Worm (Caenorhabditis elegans): ENCODE results near the gene Y110A2AR.1.
A peak's percentile ranks its signal among the peaks of the same experiment; 100 is the strongest.

Y110A2AR.1 gene

DNA sequence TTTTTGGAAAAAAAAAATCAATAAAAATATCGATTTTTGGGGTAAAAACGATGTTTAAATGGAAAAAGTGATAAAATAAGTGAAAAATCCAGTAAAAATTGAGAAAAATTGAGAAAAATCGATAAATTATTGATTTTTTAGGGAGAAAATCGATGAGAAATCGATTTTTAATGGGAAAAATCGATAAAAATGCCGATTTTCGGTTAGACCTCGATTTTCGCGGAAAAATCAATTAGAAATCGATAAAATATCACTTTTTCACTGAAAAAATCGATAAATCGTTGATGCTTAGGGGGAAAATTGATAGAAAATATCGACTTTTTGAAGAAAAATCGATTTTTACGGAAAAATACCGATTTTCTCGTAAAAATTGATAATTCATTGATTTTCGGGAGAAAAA lies 18.4 kb upstream of the Y110A2AR.1 start:
- TF ChIP-seq duxl-1 (tag; optimal IDR thresholded peaks at IDR 0.05; ENCODE audit: poor library complexity) (no peak), ceh-62 (tag; optimal IDR thresholded peaks at IDR 0.05) (no peak), ceh-28 (tag; optimal IDR thresholded peaks at IDR 0.05) (peak; percentile 92), aly-2 (tag; optimal IDR thresholded peaks at IDR 0.05) (no peak)

DNA sequence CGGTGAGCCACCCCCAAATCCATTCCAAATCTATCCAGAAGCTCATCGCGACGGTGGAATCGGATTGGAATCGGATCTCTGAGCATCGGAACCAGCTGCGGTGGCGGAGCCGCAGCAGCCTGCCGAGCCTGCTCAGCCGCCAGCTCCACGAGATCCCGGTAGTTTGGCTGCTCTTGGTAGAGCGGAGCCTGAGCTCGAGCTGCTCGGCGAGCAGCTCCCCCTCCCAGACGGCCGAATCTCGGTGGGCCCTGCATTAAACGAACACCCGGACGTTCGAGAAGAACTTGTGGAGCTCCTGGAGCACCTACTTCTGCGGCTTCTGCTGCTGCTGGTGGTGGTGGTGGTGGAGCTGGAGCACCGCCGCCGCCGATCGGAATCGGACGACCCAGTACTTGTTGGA lies 15.8 kb upstream of the Y110A2AR.1 start:
- peak; percentile 96 for TF ChIP-seq set-16 (GFP tag; IDR thresholded peaks at IDR 0.05)
- TF ChIP-seq egl-27 (tag; optimal IDR thresholded peaks at IDR 0.05): no peak
- TF ChIP-seq pha-4 (GFP tag; IDR thresholded peaks at IDR 0.05): peak; percentile 64; the same call in 1 of the 2 replicates
- TF ChIP-seq pha-4 (tag; optimal IDR thresholded peaks at IDR 0.05): no peak
- TF ChIP-seq nhr-102 (tag; optimal IDR thresholded peaks at IDR 0.05): no peak
- TF ChIP-seq aha-1 (tag): peak; percentile 63
- no peak for TF ChIP-seq ctbp-1 (GFP tag; IDR thresholded peaks at IDR 0.05)
- no peak for TF ChIP-seq Y48G9A.11 (GFP tag; IDR thresholded peaks at IDR 0.05)
- no peak for TF ChIP-seq mdl-1 (tag; optimal IDR thresholded peaks at IDR 0.05)

DNA sequence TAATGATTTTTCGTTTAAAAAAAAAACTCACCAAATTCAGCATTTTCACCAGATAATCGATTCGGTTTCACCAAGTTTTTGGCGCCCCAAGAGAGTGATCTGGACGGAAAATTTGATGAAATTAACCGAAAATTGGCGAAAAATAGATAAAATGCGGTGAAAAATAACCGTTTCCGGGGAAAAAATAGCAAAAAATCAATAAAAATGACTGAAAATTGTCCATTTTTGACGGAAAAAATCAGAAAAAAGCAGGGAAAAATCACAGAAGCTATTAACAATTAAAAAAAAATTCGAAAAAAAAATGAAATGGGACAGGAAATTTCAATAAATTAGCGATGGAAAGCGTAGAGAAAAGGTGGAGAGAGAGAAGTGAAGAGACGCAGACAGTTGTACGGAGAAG lies 6.0 kb upstream of the Y110A2AR.1 start, which contains the start of gene ubc-15:
TSS of gene ubc-15 (minus strand) at position 101 of the 400 bp plus-strand sequence.
- TF ChIP-seq ces-1 (GFP tag; optimal IDR thresholded peaks at IDR 0.05) (no peak), mxl-3 (GFP tag; optimal IDR thresholded peaks at IDR 0.05) (no peak), pqm-1 (tag; optimal IDR thresholded peaks at IDR 0.05) (no peak), ama-1 (optimal IDR thresholded peaks at IDR 0.05) (no peak), lim-7 (GFP tag; IDR thresholded peaks at IDR 0.05) (no peak), spr-3 (GFP tag; optimal IDR thresholded peaks at IDR 0.05) (no peak), Y75B8A.6 (GFP tag; IDR thresholded peaks at IDR 0.05) (no peak), attf-4 (tag; optimal IDR thresholded peaks at IDR 0.05) (no peak), nhr-10 (tag; optimal IDR thresholded peaks at IDR 0.05) (no peak), ZK546.5 (tag; optimal IDR thresholded peaks at IDR 0.05) (no peak), dve-1 (tag; optimal IDR thresholded peaks at IDR 0.05; ENCODE audit: insufficient read depth) (no peak), duxl-1 (tag; optimal IDR thresholded peaks at IDR 0.05; ENCODE audit: poor library complexity) (no peak), ceh-28 (tag; optimal IDR thresholded peaks at IDR 0.05) (no peak), F26F4.8 (GFP tag; conservative IDR thresholded peaks at IDR 0.05) (no peak), lir-3 (tag; optimal IDR thresholded peaks at IDR 0.05) (no peak), mdl-1 (tag; optimal IDR thresholded peaks at IDR 0.05) (no peak), ceh-32 (tag; optimal IDR thresholded peaks at IDR 0.05; ENCODE audit: poor library complexity) (no peak)

DNA sequence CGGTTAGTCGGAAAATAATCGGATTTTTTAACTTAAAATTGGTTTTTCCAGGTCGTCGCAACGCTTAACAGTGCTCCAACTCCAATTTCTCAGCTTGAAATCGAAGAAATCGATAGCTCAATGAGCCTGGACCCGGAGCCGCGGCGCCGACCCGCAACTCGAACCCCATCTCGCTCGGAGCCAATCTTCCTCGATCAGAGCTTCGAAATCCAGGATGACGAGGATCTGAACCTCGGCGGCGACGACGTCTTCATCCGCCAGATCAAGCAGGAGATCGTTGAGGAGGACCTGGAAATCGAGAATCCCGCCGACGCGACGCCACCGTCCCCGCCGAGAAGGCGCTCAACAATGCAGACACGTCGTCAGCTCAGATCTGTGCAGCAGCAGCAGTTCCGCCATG lies 724 bp downstream of the Y110A2AR.1 start:
- TF ChIP-seq lim-7 (GFP tag; IDR thresholded peaks at IDR 0.05): no peak
- TF ChIP-seq aha-1 (tag): peak; percentile 7
- TF ChIP-seq set-16 (GFP tag; IDR thresholded peaks at IDR 0.05): peak; percentile 94
- no peak for TF ChIP-seq nhr-41 (GFP tag; IDR thresholded peaks at IDR 0.05)

DNA sequence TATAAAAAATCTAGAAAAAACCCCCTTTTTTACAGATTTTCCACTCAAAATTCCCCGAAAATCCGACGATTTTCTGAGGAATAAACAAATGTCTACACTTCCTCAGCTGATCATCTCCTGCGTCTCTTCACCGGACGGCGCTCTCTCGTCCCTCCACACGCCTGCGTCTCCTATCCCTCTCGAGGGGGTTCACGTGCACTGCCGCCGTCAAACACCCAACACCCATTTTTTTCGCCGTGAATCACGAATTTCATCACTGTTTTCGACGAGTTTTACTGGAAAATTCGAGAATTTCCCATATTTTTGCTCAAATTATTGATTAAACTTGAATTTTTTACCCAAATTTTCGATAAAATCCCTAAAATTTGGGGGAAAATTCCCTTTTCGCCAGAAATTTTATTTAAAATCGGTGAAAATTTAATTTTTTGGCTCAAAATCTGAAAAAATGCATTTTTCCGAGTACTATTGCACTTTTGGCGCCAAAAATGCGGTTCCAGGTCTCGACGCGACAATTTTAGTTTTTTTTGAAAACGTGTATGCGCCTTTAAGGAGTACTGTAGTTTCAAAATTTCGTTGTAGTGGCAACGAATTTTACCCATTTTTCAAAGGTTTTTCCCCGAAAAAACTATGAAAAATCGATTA lies 1.4 kb downstream of the Y110A2AR.1 start:
- TF ChIP-seq pha-4 (GFP tag; IDR thresholded peaks at IDR 0.05): peak; percentile 64; the same call in 1 of the 2 replicates
- no peak for TF ChIP-seq pha-4 (tag; optimal IDR thresholded peaks at IDR 0.05)
- TF ChIP-seq spr-1 (tag; optimal IDR thresholded peaks at IDR 0.05): peak; percentile 8
- peak; percentile 26 for TF ChIP-seq aha-1 (tag)
- peak; percentile 16 for TF ChIP-seq dpl-1 (GFP tag; optimal IDR thresholded peaks at IDR 0.05)
- TF ChIP-seq hmg-1.1 (GFP tag; IDR thresholded peaks at IDR 0.05): peak; percentile 79
- peak; percentile 56; the same call in 1 of the 2 replicates for TF ChIP-seq egl-43 (GFP tag; IDR thresholded peaks at IDR 0.05)
- peak; percentile 41; the same call in 1 of the 2 replicates for TF ChIP-seq tra-1 (GFP tag; IDR thresholded peaks at IDR 0.05)
- peak; percentile 50; the same call in 1 of the 2 replicates for TF ChIP-seq lin-1 (GFP tag; IDR thresholded peaks at IDR 0.05)
- peak; percentile 49 for TF ChIP-seq mep-1 (tag; optimal IDR thresholded peaks at IDR 0.05)
- TF ChIP-seq nhr-41 (GFP tag; IDR thresholded peaks at IDR 0.05): no peak
- peak; percentile 4 to 40 for TF ChIP-seq daf-16 (GFP tag; optimal IDR thresholded peaks at IDR 0.05)
- peak; percentile 58 for TF ChIP-seq daf-16 (tag; optimal IDR thresholded peaks at IDR 0.05)
- TF ChIP-seq dve-1 (tag; optimal IDR thresholded peaks at IDR 0.05; ENCODE audit: insufficient read depth): peak; percentile 59
- peak; percentile 18 for TF ChIP-seq F49E8.2 (tag; optimal IDR thresholded peaks at IDR 0.05; ENCODE audit: borderline replicate concordance)
- peak in 1 of 2 experiments; percentile 7 for TF ChIP-seq hif-1 (tag; optimal IDR thresholded peaks at IDR 0.05)
- TF ChIP-seq unc-62 (GFP tag; optimal IDR thresholded peaks at IDR 0.05 in 1 of 2): peak in 1 of 2 experiments; percentile 87
- no peak for TF ChIP-seq unc-62 (tag; optimal IDR thresholded peaks at IDR 0.05)
- peak; percentile 28 for TF ChIP-seq fkh-10 (GFP tag; optimal IDR thresholded peaks at IDR 0.05)
- peak; percentile 49 for TF ChIP-seq dmd-6 (GFP tag; IDR thresholded peaks at IDR 0.05)
- TF ChIP-seq ceh-62 (tag; optimal IDR thresholded peaks at IDR 0.05): no peak

All from whole organism, L4 larva.